Fruit fly (Drosophila melanogaster): Measurements from ENCODE around the gene CG15879.

CG15879 gene

DNA sequence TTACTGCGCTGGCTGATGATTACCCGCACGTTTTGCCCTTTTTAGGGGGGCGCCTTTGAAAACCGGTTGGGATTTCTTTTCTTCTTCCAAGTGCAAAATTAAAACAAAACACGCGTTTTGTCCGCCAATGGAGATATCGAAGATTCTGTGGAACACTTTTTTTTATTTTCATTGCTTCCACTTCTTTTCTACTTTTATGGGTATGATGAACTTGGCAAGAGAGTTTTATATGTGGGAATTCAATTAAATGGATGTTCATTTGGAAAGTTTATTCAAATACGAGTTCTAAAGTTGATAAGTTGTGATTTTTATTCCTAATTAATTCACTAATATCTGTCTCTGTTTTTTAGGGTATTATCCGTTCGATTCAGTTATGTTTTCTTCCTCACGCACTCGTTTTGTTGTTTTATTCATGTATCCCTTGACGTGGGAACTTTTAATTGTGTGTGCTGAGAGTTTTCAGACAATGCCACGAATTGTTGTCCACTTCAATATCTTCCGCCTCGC is 4.8 kb downstream of the CG15879 start (continued):
- TF ChIP-seq vnd (GFP tag; IDR thresholded peaks at IDR 0.05; ENCODE audit: partially characterized antibody) (no peak), CG10366 (GFP tag; IDR thresholded peaks at IDR 0.05) (peak; percentile 34; the same call in 1 of the 2 replicates), grau (tag; optimal IDR thresholded peaks at IDR 0.05) (no peak), CG2199 (GFP tag; IDR thresholded peaks at IDR 0.05) (no peak), Meics (GFP tag; optimal IDR thresholded peaks at IDR 0.05) (no peak), CG34224 (GFP tag; IDR thresholded peaks at IDR 0.05; ENCODE audit: partially characterized antibody) (no peak), tin (GFP tag; optimal IDR thresholded peaks at IDR 0.05) (peak; percentile 51), sqz (GFP tag; optimal IDR thresholded peaks at IDR 0.05) (peak; percentile 10), CG18764 (GFP tag; optimal IDR thresholded peaks at IDR 0.05) (no peak), wdn (GFP tag; IDR thresholded peaks at IDR 0.05) (no peak), Nf-YA (GFP tag; IDR thresholded peaks at IDR 0.05) (0 out of 2 replicates have a peak, but pooled peaks have one; percentile 29), CG17829 (tag; optimal IDR thresholded peaks at IDR 0.05) (peak; percentile 15), esg (GFP tag; conservative IDR thresholded peaks at IDR 0.05) (peak; percentile 22; the same call in 1 of the 2 replicates), Mrtf (GFP tag; IDR thresholded peaks at IDR 0.05) (no peak), dysf (GFP tag; IDR thresholded peaks at IDR 0.05) (peak; percentile 66; the same call in 2 of the 3 replicates), nom (GFP tag; optimal IDR thresholded peaks at IDR 0.05) (peak; percentile 81), CG10321 (GFP tag; IDR thresholded peaks at IDR 0.05) (no peak), ci (GFP tag; IDR thresholded peaks at IDR 0.05) (0 out of 3 replicates have a peak, but pooled peaks have one; percentile 55), D19B (GFP tag; optimal IDR thresholded peaks at IDR 0.05) (no peak), da (GFP tag; optimal IDR thresholded peaks at IDR 0.05) (no peak), CTCF (GFP tag; optimal IDR thresholded peaks at IDR 0.05) (no peak), pnt (GFP tag; optimal IDR thresholded peaks at IDR 0.05) (peak; percentile 30), jing (GFP tag; optimal IDR thresholded peaks at IDR 0.05) (no peak), CG18476 (GFP tag; optimal IDR thresholded peaks at IDR 0.05) (no peak), tna (GFP tag; IDR thresholded peaks at IDR 0.05; ENCODE audit: partially characterized antibody) (no peak), CG4820 (GFP tag; optimal IDR thresholded peaks at IDR 0.05) (peak; percentile 57), CG17385 (GFP tag; optimal IDR thresholded peaks at IDR 0.05) (no peak), nmo (GFP tag; optimal IDR thresholded peaks at IDR 0.05) (peak; percentile 29)

DNA sequence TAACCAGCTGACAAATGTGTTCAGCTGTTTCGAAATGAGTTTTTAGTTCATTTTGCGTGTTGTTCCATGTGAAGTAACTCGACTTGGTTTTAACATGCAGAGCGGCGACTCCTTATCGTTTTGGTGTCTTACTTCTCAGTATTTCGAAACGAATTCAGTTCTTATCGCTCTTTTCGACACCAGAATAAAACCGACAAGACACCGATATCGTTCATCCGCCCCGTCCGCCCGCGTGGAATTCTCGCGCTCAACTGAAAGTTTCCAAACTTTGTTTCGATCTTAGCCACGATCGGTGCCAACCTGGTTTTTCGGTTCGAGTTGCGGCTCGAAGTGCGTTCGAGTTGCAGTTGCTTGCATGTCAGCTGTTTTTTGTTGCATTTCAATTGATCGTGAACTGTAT is 5.3 kb downstream of the CG15879 start, which contains the start of gene CG15822:
Gene CG15822 (minus strand): TSS at position 256 of the 400 bp plus-strand sequence.
- TF ChIP-seq Ets97D (GFP tag; optimal IDR thresholded peaks at IDR 0.05) = no peak
- TF ChIP-seq rib (GFP tag; IDR thresholded peaks at IDR 0.05) = peak; percentile 51; the same call in 1 of the 2 replicates
- TF ChIP-seq CG12769 (tag; optimal IDR thresholded peaks at IDR 0.05) = peak; percentile 11
- TF ChIP-seq CG34376 (GFP tag; optimal IDR thresholded peaks at IDR 0.05) = no peak
- no peak for TF ChIP-seq Rfx (GFP tag; IDR thresholded peaks at IDR 0.05)
- peak; percentile 99 for TF ChIP-seq CG5180 (GFP tag; optimal IDR thresholded peaks at IDR 0.05)
- peak; percentile 32; the same call in 1 of the 3 replicates for TF ChIP-seq Opbp (GFP tag; IDR thresholded peaks at IDR 0.05; ENCODE audit: partially characterized antibody)
- TF ChIP-seq gsb (GFP tag; IDR thresholded peaks at IDR 0.05) = no peak
- TF ChIP-seq fd3F (GFP tag; optimal IDR thresholded peaks at IDR 0.05) = no peak
- peak; percentile 96 for TF ChIP-seq grn (GFP tag; optimal IDR thresholded peaks at IDR 0.05)
- no peak for TF ChIP-seq CG15479 (GFP tag; optimal IDR thresholded peaks at IDR 0.05)
- no peak for TF ChIP-seq HmgZ (tag; optimal IDR thresholded peaks at IDR 0.05)
- peak; percentile 33; the same call in 1 of the 2 replicates for TF ChIP-seq CG13287 (GFP tag; IDR thresholded peaks at IDR 0.05; ENCODE audit: partially characterized antibody)
- no peak for TF ChIP-seq CG11398 (GFP tag; optimal IDR thresholded peaks at IDR 0.05)
- TF ChIP-seq sc (optimal IDR thresholded peaks at IDR 0.05) = no peak
- TF ChIP-seq sc (GFP tag; optimal IDR thresholded peaks at IDR 0.05) = no peak
- peak in 1 of 2 experiments; percentile 37 for TF ChIP-seq Hr78 (GFP tag; optimal IDR thresholded peaks at IDR 0.05)
- TF ChIP-seq vvl (GFP tag; IDR thresholded peaks at IDR 0.05) = peak; percentile 33; the same call in 1 of the 2 replicates
- TF ChIP-seq crol (GFP tag; IDR thresholded peaks at IDR 0.05) = 0 out of 2 replicates have a peak, but pooled peaks have one; percentile 9
- peak; percentile 63 for TF ChIP-seq Med (GFP tag)
- TF ChIP-seq bbx (GFP tag; IDR thresholded peaks at IDR 0.05; ENCODE audit: partially characterized antibody) = 0 out of 2 replicates have a peak, but pooled peaks have one; percentile 34
- TF ChIP-seq ftz-f1 (GFP tag; optimal IDR thresholded peaks at IDR 0.05) = peak; percentile 5
- TF ChIP-seq Jarid2 (GFP tag; optimal IDR thresholded peaks at IDR 0.05) = peak; percentile 89
- TF ChIP-seq CG2889 (GFP tag; IDR thresholded peaks at IDR 0.05) = no peak

All from whole organism, embryonic.